Fruit fly (Drosophila melanogaster): Measurements from ENCODE around the gene CG13295.

CG13295 gene

dm6 chr3L:6050230-6050807, 24.7 kb downstream of the CG13295 start, which contains the start of gene Jon65Aiii (continued):
- TF ChIP-seq CG34376 (GFP tag; optimal IDR thresholded peaks at IDR 0.05), result peak; percentile 71
- TF ChIP-seq grn (GFP tag; optimal IDR thresholded peaks at IDR 0.05), result peak; percentile 83

dm6 chr3L:6038720-6039205, 36.3 kb downstream of the CG13295 start, which contains the start of gene Jon65Aiv:
Gene Jon65Aiv (plus strand): TSS chr3L:6039155.
- TF ChIP-seq mirr (GFP tag; optimal IDR thresholded peaks at IDR 0.05) (peak; percentile 91), CG30431 (GFP tag; optimal IDR thresholded peaks at IDR 0.05) (no peak), Gsc (GFP tag; IDR thresholded peaks at IDR 0.05) (no peak), disco-r (GFP tag; optimal IDR thresholded peaks at IDR 0.05) (no peak), Hey (tag; optimal IDR thresholded peaks at IDR 0.05) (peak; percentile 74), NC2α (GFP tag; optimal IDR thresholded peaks at IDR 0.05) (no peak), Vsx1 (GFP tag; optimal IDR thresholded peaks at IDR 0.05) (no peak), Ets65A (GFP tag) (peak; percentile 20), dpn (GFP tag; optimal IDR thresholded peaks at IDR 0.05) (no peak), CG18599 (GFP tag; optimal IDR thresholded peaks at IDR 0.05) (peak; percentile 8), CG34376 (GFP tag; optimal IDR thresholded peaks at IDR 0.05) (peak; percentile 70), CG12104 (GFP tag; optimal IDR thresholded peaks at IDR 0.05) (no peak), Side (GFP tag; optimal IDR thresholded peaks at IDR 0.05) (no peak), gro (GFP tag; optimal IDR thresholded peaks at IDR 0.05) (peak; percentile 21), cato (GFP tag; optimal IDR thresholded peaks at IDR 0.05; ENCODE audit: borderline replicate concordance) (no peak), grn (GFP tag; optimal IDR thresholded peaks at IDR 0.05) (peak; percentile 98), CG15073 (GFP tag; optimal IDR thresholded peaks at IDR 0.05) (no peak), CG12942 (GFP tag; optimal IDR thresholded peaks at IDR 0.05) (no peak), exex (tag; optimal IDR thresholded peaks at IDR 0.05) (peak; percentile 97), CG14667 (GFP tag; IDR thresholded peaks at IDR 0.05) (no peak), sug (tag; optimal IDR thresholded peaks at IDR 0.05) (peak; percentile 81)

dm6 chr3L:6036811-6037210, 38.2 kb downstream of the CG13295 start, which contains the start of gene CG6462:
Gene CG6462 (plus strand): TSS chr3L:6037111.
- TF ChIP-seq Hsf (GFP tag; optimal IDR thresholded peaks at IDR 0.05), result no peak
- TF ChIP-seq chinmo (GFP tag; IDR thresholded peaks at IDR 0.05; ENCODE audit: partially characterized antibody), result no peak
- TF ChIP-seq nerfin-1 (tag; optimal IDR thresholded peaks at IDR 0.05), result no peak
- TF ChIP-seq Dip3 (GFP tag; optimal IDR thresholded peaks at IDR 0.05), result no peak
- TF ChIP-seq gt (GFP tag; IDR thresholded peaks at IDR 0.05), result no peak
- no peak for TF ChIP-seq CG31365 (tag; optimal IDR thresholded peaks at IDR 0.05)
- TF ChIP-seq sens (GFP tag), result peak; percentile 23
- no peak for TF ChIP-seq so (GFP tag; IDR thresholded peaks at IDR 0.05)
- TF ChIP-seq Adf1 (GFP tag; IDR thresholded peaks at IDR 0.05), result no peak

- TF ChIP-seq D19A (tag; optimal IDR thresholded peaks at IDR 0.05), result peak; percentile 30
- TF ChIP-seq sug (tag; optimal IDR thresholded peaks at IDR 0.05), result peak; percentile 26
- TF ChIP-seq CG11695 (GFP tag; IDR thresholded peaks at IDR 0.05), result no peak
These were observed 38.9 kb downstream of the CG13295 start for dm6 chr3L:6036141-6036540.

dm6 chr3L:6034916-6035315, 40.1 kb downstream of the CG13295 start, which contains the start of gene yip7:
Gene yip7 (plus strand): TSS chr3L:6035216.
- TF ChIP-seq CG10267 (tag; optimal IDR thresholded peaks at IDR 0.05) (no peak), exex (tag; optimal IDR thresholded peaks at IDR 0.05) (peak; percentile 41)
